Fruit fly (Drosophila melanogaster) whole organism, embryonic: Measurements from ENCODE around the gene Rrp46.

Experiments
- Awh ChIP-seq: fragments of 200-800 bp; sonication (Bioruptor generic); IDR thresholded peaks from 2 replicates; pipeline ENCODE4, ENCODE4 v1.3.6; 2022; ENCODE audit warnings: missing biosample characterization, missing genetic modification characterization
- CG10267 ChIP-seq: fragments of 200-800 bp; sonication (Bioruptor generic); optimal IDR thresholded peaks from 2 replicates; lab custom pipeline; 2018; ENCODE audit warnings: missing biosample characterization, mild to moderate bottlenecking, missing genetic modification characterization, moderate library complexity
- CG11695 ChIP-seq: fragments of 200-800 bp; sonication (Bioruptor generic); IDR thresholded peaks from 3 replicates; pipeline ENCODE4 v1.3.6; 2022; ENCODE audit warnings: missing biosample characterization, missing genetic modification characterization
- CG11696 ChIP-seq: fragments of 200-800 bp; sonication (Bioruptor generic); IDR thresholded peaks from 2 replicates; pipeline ENCODE4 v1.3.6; 2022; ENCODE audit warnings: missing biosample characterization, missing genetic modification characterization
- CG12659 ChIP-seq: fragments of 200-800 bp; sonication (Bioruptor generic); optimal IDR thresholded peaks from 3 replicates; lab custom pipeline; 2017; ENCODE audit warnings: mild to moderate bottlenecking, missing biosample characterization, missing genetic modification reagents, missing genetic modification characterization
- CG14441 ChIP-seq: fragments of 200-800 bp; sonication (Bioruptor generic); IDR thresholded peaks from 2 replicates; pipeline ENCODE4 v1.3.6; 2022; ENCODE audit warnings: missing biosample characterization, missing genetic modification characterization
- CG15011 ChIP-seq: fragments of 200-800 bp; sonication (Bioruptor generic); optimal IDR thresholded peaks from 3 replicates; lab custom pipeline; 2018; ENCODE audit warnings: missing biosample characterization, mild to moderate bottlenecking, missing genetic modification characterization
- CG15073 ChIP-seq: fragments of 200-800 bp; sonication (Bioruptor generic); optimal IDR thresholded peaks from 2 replicates; lab custom pipeline; 2016; ENCODE audit warnings: missing biosample characterization, missing genetic modification characterization
- CG15514 ChIP-seq: fragments of 200-800 bp; sonication (Bioruptor generic); optimal IDR thresholded peaks from 3 replicates; lab custom pipeline; 2017; ENCODE audit warnings: missing biosample characterization, missing genetic modification characterization, mild to moderate bottlenecking, moderate library complexity, missing genetic modification reagents
- CG16779 ChIP-seq: fragments of 200-800 bp; sonication (Bioruptor generic); IDR thresholded peaks from 2 replicates; pipeline ENCODE4 v1.3.6; 2022; ENCODE audit warnings: missing biosample characterization, missing genetic modification characterization
- CG17912 ChIP-seq: fragments of 200-800 bp; sonication (Bioruptor generic); optimal IDR thresholded peaks from 2 replicates; lab custom pipeline; 2018; ENCODE audit warnings: missing biosample characterization, mild to moderate bottlenecking, missing genetic modification characterization
- CG18262 ChIP-seq: fragments of 200-800 bp; optimal IDR thresholded peaks from 3 replicates; lab custom pipeline; 2019; ENCODE audit warnings: missing biosample characterization, mild to moderate bottlenecking, missing genetic modification characterization, moderate library complexity
- CG1832 ChIP-seq: fragments of 200-800 bp; sonication (Bioruptor generic); optimal IDR thresholded peaks from 2 replicates; lab custom pipeline; 2017; ENCODE audit warnings: missing biosample characterization, mild to moderate bottlenecking, missing genetic modification characterization, inconsistent platforms
- CG2678 ChIP-seq: fragments of 200-800 bp; sonication (Bioruptor generic); optimal IDR thresholded peaks from 3 replicates; lab custom pipeline; 2019; ENCODE audit warnings: missing biosample characterization, mild to moderate bottlenecking, missing genetic modification characterization, moderate library complexity
- CG30431 ChIP-seq: fragments of 200-800 bp; sonication (Bioruptor generic); optimal IDR thresholded peaks from 2 replicates; lab custom pipeline; 2017; ENCODE audit warnings: missing biosample characterization, missing genetic modification characterization
- CG31224 ChIP-seq: fragments of 200-800 bp; sonication (Bioruptor generic); IDR thresholded peaks from 2 replicates; pipeline ENCODE4 v1.3.6; 2022; ENCODE audit warnings: missing biosample characterization, missing genetic modification characterization
- CG3163 ChIP-seq: fragments of 200-800 bp; sonication (Bioruptor generic); optimal IDR thresholded peaks from 3 replicates; lab custom pipeline; 2016; ENCODE audit warnings: missing biosample characterization, missing genetic modification characterization
- CG32532 ChIP-seq: fragments of 200-800 bp; sonication (Bioruptor generic); IDR thresholded peaks from 2 replicates; pipeline ENCODE4 v1.3.6; 2022; ENCODE audit warnings: missing biosample characterization, missing genetic modification characterization
- CG33213 ChIP-seq: fragments of 200-800 bp; sonication (Bioruptor generic); optimal IDR thresholded peaks from 3 replicates; lab custom pipeline; 2016; ENCODE audit warnings: missing biosample characterization, missing genetic modification characterization
- CG3407 ChIP-seq: fragments of 200-800 bp; sonication (Bioruptor generic); optimal IDR thresholded peaks from 2 replicates; lab custom pipeline; 2018; ENCODE audit warnings: missing biosample characterization, mild to moderate bottlenecking, missing genetic modification characterization
- CG3838 ChIP-seq: fragments of 200-800 bp; sonication (Bioruptor generic); optimal IDR thresholded peaks from 3 replicates; lab custom pipeline; 2016; ENCODE audit warnings: missing biosample characterization, missing genetic modification characterization
- CG43689 ChIP-seq: fragments of 200-800 bp; sonication (Bioruptor generic); IDR thresholded peaks from 2 replicates; pipeline ENCODE4 v1.3.6; 2022; ENCODE audit warnings: missing biosample characterization, missing genetic modification characterization
- CG4820 ChIP-seq: fragments of 200-800 bp; sonication (Bioruptor generic); optimal IDR thresholded peaks from 3 replicates; lab custom pipeline; 2016; ENCODE audit warnings: missing biosample characterization, missing genetic modification characterization
- CG7271 ChIP-seq: fragments of 200-800 bp; sonication (Bioruptor generic); optimal IDR thresholded peaks from 2 replicates; lab custom pipeline; 2018; ENCODE audit warnings: missing biosample characterization, mild to moderate bottlenecking, missing genetic modification characterization, moderate library complexity
- CG7745 ChIP-seq: fragments of 200-800 bp; sonication (Bioruptor generic); optimal IDR thresholded peaks from 2 replicates; lab custom pipeline; 2018; ENCODE audit warnings: missing biosample characterization, mild to moderate bottlenecking, missing genetic modification characterization, moderate library complexity
- CG7928 ChIP-seq: fragments of 200-800 bp; sonication (Bioruptor generic); optimal IDR thresholded peaks from 2 replicates; lab custom pipeline; 2017; ENCODE audit warnings: missing biosample characterization, mild to moderate bottlenecking, missing genetic modification characterization
- CG9437 ChIP-seq: fragments of 200-800 bp; sonication (Bioruptor generic); optimal IDR thresholded peaks from 2 replicates; lab custom pipeline; 2018; ENCODE audit warnings: missing biosample characterization, mild to moderate bottlenecking, missing genetic modification characterization
- CTCF ChIP-seq: fragments of 200-800 bp; sonication (Bioruptor generic); optimal IDR thresholded peaks from 2 replicates; lab custom pipeline; 2017; ENCODE audit warnings: missing biosample characterization, mild to moderate bottlenecking, missing genetic modification characterization, moderate library complexity
- HLH54F ChIP-seq: fragments of 200-800 bp; sonication (Bioruptor generic); optimal IDR thresholded peaks from 3 replicates; lab custom pipeline; 2016; ENCODE audit warnings: missing biosample characterization, missing genetic modification characterization
- HLHmδ ChIP-seq: fragments of 200-800 bp; sonication (Bioruptor generic); optimal IDR thresholded peaks from 2 replicates; lab custom pipeline; 2018; ENCODE audit warnings: missing biosample characterization, mild to moderate bottlenecking, missing genetic modification characterization, moderate library complexity
- Hey ChIP-seq: fragments of 200-800 bp; sonication (Bioruptor generic); optimal IDR thresholded peaks from 3 replicates; lab custom pipeline; 2018; ENCODE audit warnings: missing biosample characterization, mild to moderate bottlenecking, missing genetic modification characterization
- Hr39 ChIP-seq: fragments of >200 bp; optimal IDR thresholded peaks from 2 replicates; lab custom pipeline; 2017
- MBD-R2 ChIP-seq: fragments of 200-800 bp; sonication (Bioruptor generic); IDR thresholded peaks from 2 replicates; pipeline ENCODE4 v1.3.6; 2022; ENCODE audit warnings: missing biosample characterization, missing genetic modification characterization
- NC2α ChIP-seq: fragments of 200-800 bp; sonication (Bioruptor generic); optimal IDR thresholded peaks from 2 replicates; lab custom pipeline; 2016; ENCODE audit warnings: missing biosample characterization, missing genetic modification characterization
- Poxn ChIP-seq: fragments of 200-800 bp; sonication (Bioruptor generic); IDR thresholded peaks from 2 replicates; pipeline ENCODE4 v1.3.6; 2022; ENCODE audit warnings: missing biosample characterization, missing genetic modification characterization
- Ssrp ChIP-seq: fragments of 200-800 bp; sonication (Bioruptor generic); optimal IDR thresholded peaks from 2 replicates; lab custom pipeline; 2018; ENCODE audit warnings: missing biosample characterization, mild to moderate bottlenecking, missing genetic modification characterization, moderate library complexity
- Trl ChIP-seq, 3 experiments: fragments of >200 bp in 2 of 3; fragments of 200-800 bp in 1 of 3; sonication (Bioruptor generic) in 1 of 3; optimal IDR thresholded peaks; 2 replicates in 1 of 3; 3 replicates in 2 of 3; lab custom pipeline; 2016 to 2017; ENCODE audit warnings: missing biosample characterization in 1 of 3, missing genetic modification characterization in 1 of 3
- abd-A ChIP-seq: fragments of 200-800 bp; sonication (Bioruptor generic); optimal IDR thresholded peaks from 3 replicates; lab custom pipeline; 2019; ENCODE audit warnings: missing biosample characterization, mild to moderate bottlenecking, missing genetic modification characterization, moderate library complexity
- ara ChIP-seq: fragments of 200-800 bp; sonication (Bioruptor generic); IDR thresholded peaks from 2 replicates; pipeline ENCODE4 v1.3.6; 2022; ENCODE audit warnings: missing biosample characterization, missing genetic modification characterization
- ems ChIP-seq: fragments of 200-800 bp; sonication (Bioruptor generic); optimal IDR thresholded peaks from 3 replicates; lab custom pipeline; 2016; ENCODE audit warnings: missing biosample characterization, missing genetic modification characterization
- eve ChIP-seq, 2 experiments: fragments of >200 bp; optimal IDR thresholded peaks; 2 replicates each; lab custom pipeline; 2017; ENCODE audit warnings: missing biosample characterization in 2 of 2, missing genetic modification characterization in 2 of 2
- ewg ChIP-seq: fragments of 200-800 bp; sonication (Bioruptor generic); optimal IDR thresholded peaks from 3 replicates; lab custom pipeline; 2017; ENCODE audit warnings: mild to moderate bottlenecking, missing biosample characterization, missing genetic modification reagents, missing genetic modification characterization
- inv ChIP-seq: fragments of 200-800 bp; sonication (Bioruptor generic); IDR thresholded peaks from 2 replicates; pipeline ENCODE4 v1.3.6; 2022; ENCODE audit warnings: missing biosample characterization, missing genetic modification characterization; ENCODE audit not compliant: partially characterized antibody
- onecut ChIP-seq: fragments of 200-800 bp; sonication (Bioruptor generic); IDR thresholded peaks from 2 replicates; pipeline ENCODE4 v1.3.6; 2022; ENCODE audit warnings: missing biosample characterization, missing genetic modification characterization
- p53 ChIP-seq: fragments of 200-800 bp; sonication (Bioruptor generic); optimal IDR thresholded peaks from 2 replicates; lab custom pipeline; 2016; ENCODE audit warnings: missing biosample characterization, missing genetic modification characterization
- pfk ChIP-seq: fragments of 200-800 bp; sonication (Bioruptor generic); optimal IDR thresholded peaks from 2 replicates; lab custom pipeline; 2018; ENCODE audit warnings: missing biosample characterization, mild to moderate bottlenecking, missing genetic modification characterization, moderate library complexity
- sug ChIP-seq: fragments of 200-800 bp; optimal IDR thresholded peaks from 2 replicates; lab custom pipeline; 2019; ENCODE audit warnings: missing biosample characterization, mild to moderate bottlenecking, missing genetic modification characterization, moderate library complexity
- tin ChIP-seq: fragments of 200-800 bp; sonication (Bioruptor generic); optimal IDR thresholded peaks from 3 replicates; lab custom pipeline; 2016; ENCODE audit warnings: missing biosample characterization, missing genetic modification characterization
- trh ChIP-seq: fragments of 200-800 bp; sonication (Bioruptor generic); optimal IDR thresholded peaks from 2 replicates; lab custom pipeline; 2016; ENCODE audit warnings: missing biosample characterization, missing genetic modification characterization
- unc-4 ChIP-seq: fragments of 200-800 bp; sonication (Bioruptor generic); IDR thresholded peaks from 2 replicates; pipeline ENCODE4 v1.3.6; 2022; ENCODE audit warnings: missing biosample characterization, missing genetic modification characterization; ENCODE audit not compliant: partially characterized antibody
- zen2 ChIP-seq: fragments of 200-800 bp; sonication (Bioruptor generic); IDR thresholded peaks from 3 replicates; pipeline ENCODE4 v1.3.6; 2022; ENCODE audit warnings: missing biosample characterization, missing genetic modification characterization; ENCODE audit not compliant: partially characterized antibody

The Rrp46 gene

dm6 chr3R:10415923-10416322 is 2.8 kb downstream of the Rrp46 start, which contains the start of gene CG6345 (continued):
- TF ChIP-seq tin (peak; percentile 92), CG16779 (GFP tag; lab: Robert Waterston, UW) (no peak), CG15011 (peak; percentile 75), p53 (GFP tag; lab: Kevin White, UChicago) (peak; percentile 72), CG15514 (peak; percentile 89), CG11695 (0 out of 3 replicates have a peak, but pooled peaks have one; percentile 29), CTCF (GFP tag; lab: Kevin White, UChicago) (peak; percentile 100), Hr39 (lab: Kevin White, UChicago) (no peak), CG7271 (tag; lab: Kevin White, UChicago) (peak; percentile 82), pfk (GFP tag; lab: Kevin White, UChicago) (peak; percentile 67), CG4820 (GFP tag; lab: Kevin White, UChicago) (peak; percentile 88), Awh (peak; percentile 84), CG33213 (GFP tag; lab: Kevin White, UChicago) (peak; percentile 90), CG15073 (GFP tag; lab: Kevin White, UChicago) (no peak), CG3838 (GFP tag; lab: Kevin White, UChicago) (peak; percentile 75), HLHmδ (GFP tag; lab: Kevin White, UChicago) (peak; percentile 76), NC2α (GFP tag; lab: Kevin White, UChicago) (peak; percentile 68), CG10267 (tag; lab: Kevin White, UChicago) (peak; percentile 84), CG9437 (GFP tag; lab: Kevin White, UChicago) (peak; percentile 69), Poxn (no peak), abd-A (tag; lab: Kevin White, UChicago) (no peak), zen2 (GFP tag; lab: Robert Waterston, UW) (no peak), CG17912 (GFP tag; lab: Kevin White, UChicago) (peak; percentile 87), CG7745 (no peak), eve (GFP tag; optimal IDR thresholded peaks at IDR 0.05; lab: Kevin White, UChicago) (no peak), CG12659 (GFP tag; lab: Kevin White, UChicago) (peak; percentile 85), CG14441 (peak; percentile 80), CG1832 (GFP tag; lab: Kevin White, UChicago) (no peak), CG18262 (tag; lab: Kevin White, UChicago) (peak; percentile 83), Hey (tag; lab: Kevin White, UChicago) (peak; percentile 20), MBD-R2 (GFP tag; lab: Robert Waterston, UW) (peak; percentile 94), inv (GFP tag; lab: Robert Waterston, UW) (no peak), Ssrp (tag; lab: Kevin White, UChicago) (peak; percentile 54), ewg (GFP tag; lab: Kevin White, UChicago) (peak; percentile 77), trh (peak; percentile 41), CG11696 (GFP tag; lab: Robert Waterston, UW) (peak; percentile 42; the same call in 1 of the 2 replicates), onecut (GFP tag; lab: Robert Waterston, UW) (peak; percentile 84), CG2678 (tag; lab: Kevin White, UChicago) (peak; percentile 80), CG30431 (GFP tag; lab: Kevin White, UChicago) (peak; percentile 73), ara (GFP tag; lab: Robert Waterston, UW) (peak; percentile 75; the same call in 1 of the 2 replicates), sug (peak; percentile 77), CG32532 (GFP tag; lab: Robert Waterston, UW) (peak; percentile 92), CG43689 (GFP tag; lab: Robert Waterston, UW) (peak; percentile 77), CG31224 (GFP tag; lab: Robert Waterston, UW) (peak; percentile 65), CG3163 (GFP tag; lab: Kevin White, UChicago) (peak; percentile 21), Trl (optimal IDR thresholded peaks at IDR 0.05; lab: Kevin White, UChicago) (no peak), Trl (GFP tag; optimal IDR thresholded peaks at IDR 0.05; lab: Kevin White, UChicago) (peak; percentile 92), CG3407 (GFP tag; lab: Kevin White, UChicago) (peak; percentile 80), CG7928 (peak; percentile 94), unc-4 (GFP tag; lab: Robert Waterston, UW) (no peak), ems (peak; percentile 83), HLH54F (peak; percentile 50)
